Worm (Caenorhabditis elegans): Measurements from ENCODE around the gene lgl-1.

The lgl-1 gene

DNA sequence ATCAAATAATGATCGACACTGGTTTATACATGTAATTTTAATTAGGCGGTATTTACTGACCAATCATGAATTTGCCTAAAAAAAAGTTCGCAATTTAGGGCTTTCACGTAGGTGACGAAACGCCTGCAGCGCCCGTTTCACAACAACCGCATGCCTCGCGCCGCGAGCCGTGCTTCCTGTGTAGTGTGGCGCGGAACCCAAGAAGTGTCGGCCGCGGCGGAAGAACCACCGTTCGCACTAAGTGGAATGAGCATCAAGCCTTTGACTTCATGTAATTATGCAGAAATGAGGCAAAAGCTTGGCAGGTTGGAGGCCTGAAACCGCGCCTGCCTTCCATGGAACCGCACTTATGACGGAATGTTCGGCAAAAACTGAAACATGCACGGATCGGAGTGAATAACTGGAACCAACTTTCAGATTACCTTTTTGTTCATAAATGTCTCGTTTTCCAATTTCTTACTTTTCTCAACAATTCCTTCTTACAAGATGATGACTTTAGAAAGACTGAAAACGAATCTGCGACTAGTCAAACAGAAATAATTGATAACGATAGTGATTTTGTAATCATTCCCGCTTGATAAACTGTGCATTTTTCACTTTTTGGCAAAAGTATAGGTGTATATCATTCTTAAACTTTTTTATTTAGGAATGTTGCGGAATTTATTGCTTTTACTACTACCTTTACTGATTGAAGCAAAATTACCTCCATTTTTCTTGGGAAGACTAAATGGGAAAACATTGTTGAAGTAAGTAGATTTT is 1.2 kb upstream of the lgl-1 start, which contains the start of gene F56F10.1 (continued):
- TF ChIP-seq Y75B8A.6 (GFP tag; IDR thresholded peaks at IDR 0.05): no peak
- TF ChIP-seq nhr-25 (tag; optimal IDR thresholded peaks at IDR 0.05; ENCODE audit: borderline replicate concordance, insufficient read depth): no peak
- TF ChIP-seq pha-4 (GFP tag; IDR thresholded peaks at IDR 0.05): no peak
- TF ChIP-seq pha-4 (tag; optimal IDR thresholded peaks at IDR 0.05): no peak
- TF ChIP-seq Y48G9A.11 (GFP tag; IDR thresholded peaks at IDR 0.05): no peak
- no peak for TF ChIP-seq gei-8 (GFP tag; optimal IDR thresholded peaks at IDR 0.05)
- TF ChIP-seq skn-1 (tag; optimal IDR thresholded peaks at IDR 0.05): no peak
- no peak for TF ChIP-seq dve-1 (tag; optimal IDR thresholded peaks at IDR 0.05; ENCODE audit: insufficient read depth)
- no peak for TF ChIP-seq nhr-76 (tag; optimal IDR thresholded peaks at IDR 0.05)
- no peak for TF ChIP-seq zag-1 (tag; optimal IDR thresholded peaks at IDR 0.05)
- TF ChIP-seq lin-39 (tag; optimal IDR thresholded peaks at IDR 0.05): no peak
- TF ChIP-seq F49E8.2 (tag; optimal IDR thresholded peaks at IDR 0.05; ENCODE audit: borderline replicate concordance): no peak
- no peak for TF ChIP-seq ztf-11 (tag; optimal IDR thresholded peaks at IDR 0.05)
- TF ChIP-seq R02D3.7 (tag; optimal IDR thresholded peaks at IDR 0.05): no peak
- TF ChIP-seq dmd-6 (GFP tag; IDR thresholded peaks at IDR 0.05): no peak
- TF ChIP-seq lin-1 (GFP tag; IDR thresholded peaks at IDR 0.05): no peak
- TF ChIP-seq snpc-4 (tag; optimal IDR thresholded peaks at IDR 0.05): peak; percentile 51
- TF ChIP-seq zip-2 (tag; optimal IDR thresholded peaks at IDR 0.05): no peak
- TF ChIP-seq nhr-41 (GFP tag; IDR thresholded peaks at IDR 0.05): no peak
- no peak for TF ChIP-seq arid-1 (GFP tag; conservative IDR thresholded peaks at IDR 0.05)
- TF ChIP-seq mxl-2 (GFP tag; conservative IDR thresholded peaks at IDR 0.05): peak; percentile 38; the same call in 1 of the 2 replicates
- TF ChIP-seq madf-5 (GFP tag; IDR thresholded peaks at IDR 0.05): no peak
- no peak for TF ChIP-seq fkh-10 (GFP tag; optimal IDR thresholded peaks at IDR 0.05)
- no peak for TF ChIP-seq cey-2 (tag; optimal IDR thresholded peaks at IDR 0.05; ENCODE audit: borderline replicate concordance, insufficient read depth)
- TF ChIP-seq hmg-1.1 (GFP tag; IDR thresholded peaks at IDR 0.05): no peak
- TF ChIP-seq jun-1 (tag; optimal IDR thresholded peaks at IDR 0.05): no peak
- TF ChIP-seq hif-1 (tag; optimal IDR thresholded peaks at IDR 0.05): no peak
- no peak for TF ChIP-seq egl-27 (tag; optimal IDR thresholded peaks at IDR 0.05)
- no peak for TF ChIP-seq zfp-2 (tag; optimal IDR thresholded peaks at IDR 0.05)
- peak; percentile 8 for TF ChIP-seq hlh-11 (tag; optimal IDR thresholded peaks at IDR 0.05)
- no peak for TF ChIP-seq lin-13 (GFP tag; optimal IDR thresholded peaks at IDR 0.05)
- TF ChIP-seq egl-43 (GFP tag; IDR thresholded peaks at IDR 0.05): no peak
- peak; percentile 87 for TF ChIP-seq pqm-1 (tag; optimal IDR thresholded peaks at IDR 0.05)
- TF ChIP-seq nhr-237 (tag; optimal IDR thresholded peaks at IDR 0.05): no peak
- TF ChIP-seq spr-3 (GFP tag; optimal IDR thresholded peaks at IDR 0.05): no peak
- no peak for TF ChIP-seq F10B5.3 (tag; optimal IDR thresholded peaks at IDR 0.05)
- peak; percentile 61 for TF ChIP-seq set-16 (GFP tag; IDR thresholded peaks at IDR 0.05)
- no peak for TF ChIP-seq nhr-11 (tag; optimal IDR thresholded peaks at IDR 0.05)
- no peak for TF ChIP-seq daf-16 (GFP tag; optimal IDR thresholded peaks at IDR 0.05)
- TF ChIP-seq daf-16 (tag; optimal IDR thresholded peaks at IDR 0.05): peak; percentile 36
- no peak for TF ChIP-seq mes-2 (tag; optimal IDR thresholded peaks at IDR 0.05; ENCODE audit: poor library complexity, severe bottlenecking)
- no peak for TF ChIP-seq nhr-10 (tag; optimal IDR thresholded peaks at IDR 0.05)
- TF ChIP-seq saeg-2 (GFP tag; IDR thresholded peaks at IDR 0.05): no peak
- no peak for TF ChIP-seq dpl-1 (GFP tag; optimal IDR thresholded peaks at IDR 0.05)
- peak in 1 of 2 experiments; percentile 53 for TF ChIP-seq unc-62 (GFP tag; optimal IDR thresholded peaks at IDR 0.05 in 1 of 2)
- TF ChIP-seq unc-62 (tag; optimal IDR thresholded peaks at IDR 0.05): no peak
- no peak for TF ChIP-seq attf-4 (tag; optimal IDR thresholded peaks at IDR 0.05)
- TF ChIP-seq aha-1 (tag): no peak
- no peak for TF ChIP-seq ceh-82 (tag; optimal IDR thresholded peaks at IDR 0.05)
- no peak for TF ChIP-seq ceh-32 (tag; optimal IDR thresholded peaks at IDR 0.05; ENCODE audit: poor library complexity)
- TF ChIP-seq daf-19 (GFP tag; conservative IDR thresholded peaks at IDR 0.05): no peak

Data from whole organism, L4 larva.